Worm (Caenorhabditis elegans) whole organism, late embryonic: ENCODE data around the gene lov-1.
A peak's percentile ranks its signal among the peaks of the same experiment; 100 is the strongest.

Source experiments
- C08G9.2 ChIP-seq: sonication (generic microtip); optimal IDR thresholded peaks from 2 replicates; lab custom pipeline; 2016; ENCODE audit warnings: mild to moderate bottlenecking, missing genetic modification characterization, moderate library complexity, missing compliant biosample characterization
- C38D4.7 ChIP-seq: fragments of 200-800 bp; sonication (Bioruptor generic); optimal IDR thresholded peaks from 2 replicates; lab custom pipeline; 2018; ENCODE audit warnings: mild to moderate bottlenecking, missing genetic modification characterization, moderate library complexity, missing compliant biosample characterization
- K09A11.1 ChIP-seq: sonication (generic microtip); optimal IDR thresholded peaks from 2 replicates; lab custom pipeline; 2017; ENCODE audit warnings: antibody characterized with exemption, mild to moderate bottlenecking, missing genetic modification characterization, missing compliant biosample characterization; ENCODE audit not compliant: insufficient read depth
- T23F11.4 ChIP-seq: fragments of 200-800 bp; sonication (Bioruptor generic); optimal IDR thresholded peaks from 2 replicates; lab custom pipeline; 2018; ENCODE audit warnings: mild to moderate bottlenecking, missing genetic modification characterization, missing compliant biosample characterization
- Y22D7AL.16 ChIP-seq: sonication (generic microtip); optimal IDR thresholded peaks from 2 replicates; lab custom pipeline; 2016; ENCODE audit warnings: missing genetic modification characterization, missing compliant biosample characterization
- ahr-1 ChIP-seq: sonication (generic microtip); optimal IDR thresholded peaks from 2 replicates; lab custom pipeline; 2016; ENCODE audit warnings: missing genetic modification characterization, missing compliant biosample characterization
- ama-1 ChIP-seq: fragments of 150-350 bp; optimal IDR thresholded peaks from 2 replicates; lab custom pipeline; 2014
- ceh-2 ChIP-seq: sonication (generic microtip); optimal IDR thresholded peaks from 2 replicates; lab custom pipeline; 2016; ENCODE audit warnings: missing genotype, missing genetic modification characterization, missing compliant biosample characterization
- ceh-22 ChIP-seq: sonication (generic microtip); optimal IDR thresholded peaks from 2 replicates; lab custom pipeline; 2017; ENCODE audit warnings: missing biosample characterization, missing genetic modification characterization
- ceh-24 ChIP-seq: sonication (generic microtip); optimal IDR thresholded peaks from 2 replicates; lab custom pipeline; 2016; ENCODE audit warnings: mild to moderate bottlenecking, missing genetic modification characterization, missing compliant biosample characterization
- ceh-30 ChIP-seq: fragments of 150-350 bp; optimal IDR thresholded peaks from 2 replicates; lab custom pipeline; 2014; ENCODE audit warnings: missing biosample characterization, missing genetic modification characterization
- ceh-48 ChIP-seq: sonication (generic microtip); optimal IDR thresholded peaks from 2 replicates; lab custom pipeline; 2016; ENCODE audit warnings: missing genetic modification characterization, inconsistent platforms, missing compliant biosample characterization
- ceh-6 ChIP-seq: fragments of 200-800 bp; sonication (Bioruptor generic); optimal IDR thresholded peaks from 2 replicates; lab custom pipeline; 2018; ENCODE audit warnings: mild to moderate bottlenecking, missing genetic modification characterization, missing compliant biosample characterization
- dve-1 ChIP-seq: sonication (generic microtip); optimal IDR thresholded peaks from 2 replicates; lab custom pipeline; 2017; ENCODE audit warnings: antibody characterized with exemption, mild to moderate bottlenecking, missing genetic modification characterization, missing compliant biosample characterization
- elt-2 ChIP-seq: sonication (generic microtip); optimal IDR thresholded peaks from 2 replicates; lab custom pipeline; 2016; ENCODE audit warnings: missing genetic modification reagents, missing genetic modification characterization, missing compliant biosample characterization
- elt-4 ChIP-seq: sonication (generic microtip); optimal IDR thresholded peaks from 2 replicates; lab custom pipeline; 2016; ENCODE audit warnings: missing genetic modification characterization, missing compliant biosample characterization
- ets-4 ChIP-seq: sonication (generic microtip); optimal IDR thresholded peaks from 2 replicates; lab custom pipeline; 2016; ENCODE audit warnings: missing genetic modification characterization, missing compliant biosample characterization
- eyg-1 ChIP-seq: sonication (generic microtip); optimal IDR thresholded peaks from 2 replicates; lab custom pipeline; 2016; ENCODE audit warnings: missing genotype, missing genetic modification characterization, missing compliant biosample characterization
- fkh-10 ChIP-seq: fragments of 150-350 bp; optimal IDR thresholded peaks from 2 replicates; lab custom pipeline; 2014; ENCODE audit warnings: missing biosample characterization, missing genetic modification reagents, missing genetic modification characterization
- hlh-13 ChIP-seq: fragments of 200-800 bp; sonication (Bioruptor generic); optimal IDR thresholded peaks from 2 replicates; lab custom pipeline; 2018; ENCODE audit warnings: mild to moderate bottlenecking, missing genetic modification characterization, missing compliant biosample characterization
- hlh-30 ChIP-seq: sonication (generic microtip); optimal IDR thresholded peaks from 2 replicates; lab custom pipeline; 2017; ENCODE audit warnings: antibody characterized with exemption, missing genetic modification characterization, missing compliant biosample characterization; ENCODE audit not compliant: insufficient read depth
- hlh-8 ChIP-seq: sonication (generic microtip); optimal IDR thresholded peaks from 2 replicates; lab custom pipeline; 2016; ENCODE audit warnings: missing genotype, missing genetic modification characterization, missing compliant biosample characterization
- lim-6 ChIP-seq: sonication (generic microtip); optimal IDR thresholded peaks from 2 replicates; lab custom pipeline; 2016; ENCODE audit warnings: missing genetic modification characterization, missing compliant biosample characterization
- madf-2 ChIP-seq: sonication (generic microtip); optimal IDR thresholded peaks from 2 replicates; lab custom pipeline; 2017; ENCODE audit warnings: missing genetic modification characterization, missing compliant biosample characterization
- mec-3 ChIP-seq: sonication (generic microtip); optimal IDR thresholded peaks from 2 replicates; lab custom pipeline; 2016; ENCODE audit warnings: borderline replicate concordance, missing genetic modification characterization, missing compliant biosample characterization
- nhr-11 ChIP-seq: fragments of 150-350 bp; optimal IDR thresholded peaks from 2 replicates; lab custom pipeline; 2014; ENCODE audit warnings: missing biosample characterization, missing genetic modification characterization
- nhr-232 ChIP-seq: sonication (generic microtip); optimal IDR thresholded peaks from 2 replicates; lab custom pipeline; 2016; ENCODE audit warnings: missing genetic modification characterization, missing compliant biosample characterization
- pat-9 ChIP-seq: fragments of 200-800 bp; sonication (Bioruptor generic); optimal IDR thresholded peaks from 2 replicates; lab custom pipeline; 2018; ENCODE audit warnings: mild to moderate bottlenecking, missing genetic modification characterization, moderate library complexity, missing compliant biosample characterization
- pax-1 ChIP-seq: fragments of 150-350 bp; optimal IDR thresholded peaks from 2 replicates; lab custom pipeline; 2014; ENCODE audit warnings: missing biosample characterization, missing genetic modification characterization
- pha-4 ChIP-seq: fragments of 150-350 bp; optimal IDR thresholded peaks from 2 replicates; lab custom pipeline; 2018; ENCODE audit warnings: missing biosample characterization, missing genetic modification reagents, missing genetic modification characterization
- pqm-1 ChIP-seq: sonication (generic microtip); optimal IDR thresholded peaks from 2 replicates; lab custom pipeline; 2016; ENCODE audit warnings: missing genetic modification characterization, missing compliant biosample characterization
- pros-1 ChIP-seq: fragments of 150-350 bp; optimal IDR thresholded peaks from 2 replicates; lab custom pipeline; 2014; ENCODE audit warnings: missing biosample characterization, missing genetic modification reagents, missing genetic modification characterization
- rnt-1 ChIP-seq: sonication (generic microtip); optimal IDR thresholded peaks from 2 replicates; lab custom pipeline; 2016; ENCODE audit warnings: missing genetic modification characterization, missing compliant biosample characterization
- syd-9 ChIP-seq: sonication (generic microtip); optimal IDR thresholded peaks from 2 replicates; lab custom pipeline; 2016; ENCODE audit warnings: mild to moderate bottlenecking, missing genetic modification characterization, moderate library complexity, missing compliant biosample characterization
- tbx-2 ChIP-seq: sonication (generic microtip); optimal IDR thresholded peaks from 2 replicates; lab custom pipeline; 2016; ENCODE audit warnings: missing genetic modification characterization, missing compliant biosample characterization
- ttx-3 ChIP-seq: sonication (generic microtip); optimal IDR thresholded peaks from 2 replicates; lab custom pipeline; 2016; ENCODE audit warnings: missing genetic modification reagents, missing genetic modification characterization, missing compliant biosample characterization
- unc-3 ChIP-seq, 2 experiments: fragments of 200-800 bp in 1 of 2; sonication (Bioruptor generic) in 1 of 2; sonication (generic microtip) in 1 of 2; conservative IDR thresholded peaks in 1 of 2; optimal IDR thresholded peaks in 1 of 2; 2 replicates each; pipeline versions ENCODE4 v1.3.6 to Lab custom; 2016 to 2022; ENCODE audit warnings: missing compliant biosample characterization in 2 of 2, missing genetic modification characterization in 2 of 2, missing genetic modification reagents in 1 of 2
- unc-42 ChIP-seq: sonication (generic microtip); optimal IDR thresholded peaks from 2 replicates; lab custom pipeline; 2016; ENCODE audit warnings: missing genotype, missing genetic modification characterization, missing compliant biosample characterization
- unc-86 ChIP-seq: sonication (generic microtip); optimal IDR thresholded peaks from 2 replicates; lab custom pipeline; 2016; ENCODE audit warnings: missing genetic modification characterization, missing compliant biosample characterization

lov-1 gene

DNA sequence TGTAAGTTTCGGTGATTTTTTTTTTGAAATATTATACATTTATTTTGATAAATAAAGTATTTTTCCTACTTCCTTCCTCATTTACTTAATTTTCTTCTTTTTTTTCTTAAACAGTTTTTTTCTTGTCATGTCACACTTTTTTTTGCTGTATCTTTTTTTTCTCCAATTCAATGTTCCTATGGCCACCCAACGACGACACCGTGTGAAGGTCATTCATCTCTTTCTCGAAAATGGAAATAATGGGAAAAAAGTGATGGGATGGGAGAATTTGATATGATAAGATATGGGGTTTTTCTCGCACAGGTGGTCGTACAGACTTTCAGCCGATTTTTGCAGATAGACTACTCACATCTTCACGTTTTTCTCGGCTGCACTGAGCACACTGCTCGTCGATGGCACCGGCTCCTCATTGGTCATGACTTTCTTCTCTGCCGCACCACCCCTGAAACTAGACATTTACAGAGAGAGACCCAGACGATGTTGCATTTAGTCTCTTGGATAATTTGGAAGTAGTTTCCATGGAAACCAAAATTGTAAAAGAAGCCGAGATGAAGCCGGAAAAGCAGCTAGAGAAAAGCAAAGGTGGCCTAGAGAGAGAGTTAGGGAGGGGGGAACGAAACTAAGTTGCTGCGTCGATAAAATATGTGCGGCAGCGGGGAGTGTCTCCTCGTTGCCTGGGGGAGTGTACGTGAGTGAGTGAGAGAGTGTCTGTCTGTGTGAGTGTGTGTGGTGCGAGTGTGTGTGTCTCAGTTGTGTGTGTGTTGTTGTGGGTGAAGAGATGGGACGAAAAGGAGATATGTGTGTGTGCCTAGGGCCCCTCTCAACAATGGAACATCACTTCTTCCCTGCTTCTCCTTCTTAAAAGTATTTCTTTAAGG is 47.5 kb upstream of the lov-1 start, which contains the start of gene daf-19 (continued):
- TF ChIP-seq hlh-30: no peak
- no peak for TF ChIP-seq pha-4 (tag; lab: Kevin White, UChicago)
- TF ChIP-seq hlh-13: peak; percentile 45
- peak; percentile 55 for TF ChIP-seq dve-1 (tag; lab: Kevin White, UChicago)
- peak; percentile 74 for TF ChIP-seq ceh-48 (tag; lab: Kevin White, UChicago)
- no peak for TF ChIP-seq elt-4
- TF ChIP-seq ceh-2 (tag; lab: Kevin White, UChicago): peak; percentile 75
- peak; percentile 42 for TF ChIP-seq eyg-1 (tag; lab: Kevin White, UChicago)
- TF ChIP-seq unc-86 (tag; lab: Kevin White, UChicago): peak; percentile 9
- no peak for TF ChIP-seq ahr-1 (tag; lab: Kevin White, UChicago)
- peak; percentile 30 for TF ChIP-seq elt-2 (tag; lab: Kevin White, UChicago)
- peak; percentile 70 for TF ChIP-seq pros-1 (tag; lab: Kevin White, UChicago)
- no peak for TF ChIP-seq ceh-6 (GFP tag; lab: Kevin White, UChicago)
- peak; percentile 50 for TF ChIP-seq C08G9.2 (tag; lab: Kevin White, UChicago)
- TF ChIP-seq C38D4.7 (GFP tag; lab: Kevin White, UChicago): peak; percentile 69
- TF ChIP-seq T23F11.4 (GFP tag; lab: Kevin White, UChicago): peak; percentile 69
- peak; percentile 46 for TF ChIP-seq Y22D7AL.16 (tag; lab: Kevin White, UChicago)
- peak; percentile 62 for TF ChIP-seq madf-2 (tag; lab: Kevin White, UChicago)
- 0 out of 2 replicates have a peak, but pooled peaks have one; percentile 8 for TF ChIP-seq unc-3 (GFP tag; conservative IDR thresholded peaks at IDR 0.05; lab: Robert Waterston, UW)
- TF ChIP-seq unc-3 (tag; optimal IDR thresholded peaks at IDR 0.05; lab: Kevin White, UChicago): no peak
- peak; percentile 68 for TF ChIP-seq rnt-1
- TF ChIP-seq nhr-11 (tag; lab: Kevin White, UChicago): peak; percentile 39
- no peak for TF ChIP-seq nhr-232 (tag; lab: Kevin White, UChicago)
- no peak for TF ChIP-seq mec-3
- TF ChIP-seq pqm-1 (tag; lab: Kevin White, UChicago): no peak
- TF ChIP-seq fkh-10 (GFP tag; lab: Kevin White, UChicago): no peak
- peak; percentile 74 for TF ChIP-seq unc-42 (tag; lab: Kevin White, UChicago)
- no peak for TF ChIP-seq pat-9 (tag; lab: Kevin White, UChicago)
- TF ChIP-seq ceh-24: no peak
- TF ChIP-seq pax-1 (tag; lab: Kevin White, UChicago): no peak

DNA sequence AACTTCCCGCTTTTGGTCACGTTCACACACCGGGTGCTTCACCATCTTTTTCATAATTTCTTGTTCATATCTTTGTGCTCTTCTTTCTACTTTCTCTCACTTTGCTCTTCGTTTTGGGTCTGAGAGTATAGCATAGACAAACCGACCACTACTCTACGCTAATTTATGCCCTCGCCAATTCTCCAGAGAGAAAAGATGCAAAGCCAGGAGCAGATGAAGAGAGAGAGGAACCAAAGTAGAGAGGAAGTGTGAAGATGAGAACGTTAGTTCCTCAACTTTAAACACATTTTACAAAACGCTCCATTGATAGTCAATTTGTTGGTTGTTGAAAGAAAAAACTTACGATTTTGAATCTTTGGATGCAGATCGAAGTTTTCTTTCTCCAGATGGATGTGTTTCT is 46.1 kb upstream of the lov-1 start:
- no peak for TF ChIP-seq hlh-13
- TF ChIP-seq nhr-11 (tag; lab: Kevin White, UChicago): no peak
- no peak for TF ChIP-seq ets-4 (tag; lab: Kevin White, UChicago)
- TF ChIP-seq nhr-232 (tag; lab: Kevin White, UChicago): no peak
- no peak for TF ChIP-seq ama-1 (lab: Kevin White, UChicago)
- TF ChIP-seq ceh-30 (tag; lab: Kevin White, UChicago): no peak
- no peak for TF ChIP-seq syd-9 (tag; lab: Kevin White, UChicago)
- no peak for TF ChIP-seq hlh-8
- no peak for TF ChIP-seq pros-1 (tag; lab: Kevin White, UChicago)

DNA sequence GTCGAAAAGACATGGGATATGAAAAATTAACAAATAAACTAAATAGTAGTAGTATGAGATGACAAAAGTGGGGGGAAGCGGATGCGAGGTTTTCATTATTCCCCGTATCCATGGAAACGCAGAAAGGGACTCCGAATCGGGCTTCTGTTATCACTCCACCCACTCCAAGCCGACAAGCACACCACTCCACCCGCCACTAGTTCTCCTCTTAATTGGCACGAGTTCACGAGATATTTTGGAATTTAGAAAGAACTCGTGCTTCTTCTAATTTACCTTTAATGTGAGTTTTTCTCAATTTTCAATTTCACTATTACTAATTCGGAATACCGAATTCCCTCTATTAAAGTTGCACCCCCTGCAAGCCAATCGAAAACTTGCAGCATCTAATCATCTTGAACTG is 44.7 kb upstream of the lov-1 start:
- no peak for TF ChIP-seq lim-6 (tag; lab: Kevin White, UChicago)
- no peak for TF ChIP-seq ceh-48 (tag; lab: Kevin White, UChicago)
- TF ChIP-seq Y22D7AL.16 (tag; lab: Kevin White, UChicago): no peak
- no peak for TF ChIP-seq ceh-6 (GFP tag; lab: Kevin White, UChicago)
- no peak for TF ChIP-seq ets-4 (tag; lab: Kevin White, UChicago)
- no peak for TF ChIP-seq tbx-2
- TF ChIP-seq C38D4.7 (GFP tag; lab: Kevin White, UChicago): no peak
- TF ChIP-seq K09A11.1 (tag; lab: Kevin White, UChicago): no peak
- TF ChIP-seq ceh-22 (tag; lab: Kevin White, UChicago): no peak
- TF ChIP-seq hlh-13: no peak
- no peak for TF ChIP-seq ttx-3 (tag; lab: Kevin White, UChicago)
- TF ChIP-seq C08G9.2 (tag; lab: Kevin White, UChicago): no peak
